Fruit fly (Drosophila melanogaster) whole organism, embryonic: ENCODE measurements around the gene OtopLb.

ENCODE experiments used
- CG15073 ChIP-seq: fragments of 200-800 bp; sonication (Bioruptor generic); optimal IDR thresholded peaks from 2 replicates; lab custom pipeline; 2016; ENCODE audit warnings: missing biosample characterization, missing genetic modification characterization
- eve ChIP-seq, 2 experiments: fragments of >200 bp; optimal IDR thresholded peaks; 2 replicates each; lab custom pipeline; 2017; ENCODE audit warnings: missing biosample characterization in 2 of 2, missing genetic modification characterization in 2 of 2
- seq ChIP-seq: fragments of 200-800 bp; sonication (Bioruptor generic); IDR thresholded peaks from 2 replicates; pipeline ENCODE4 v1.3.6; 2022; ENCODE audit warnings: missing biosample characterization, missing genetic modification characterization

DNA sequence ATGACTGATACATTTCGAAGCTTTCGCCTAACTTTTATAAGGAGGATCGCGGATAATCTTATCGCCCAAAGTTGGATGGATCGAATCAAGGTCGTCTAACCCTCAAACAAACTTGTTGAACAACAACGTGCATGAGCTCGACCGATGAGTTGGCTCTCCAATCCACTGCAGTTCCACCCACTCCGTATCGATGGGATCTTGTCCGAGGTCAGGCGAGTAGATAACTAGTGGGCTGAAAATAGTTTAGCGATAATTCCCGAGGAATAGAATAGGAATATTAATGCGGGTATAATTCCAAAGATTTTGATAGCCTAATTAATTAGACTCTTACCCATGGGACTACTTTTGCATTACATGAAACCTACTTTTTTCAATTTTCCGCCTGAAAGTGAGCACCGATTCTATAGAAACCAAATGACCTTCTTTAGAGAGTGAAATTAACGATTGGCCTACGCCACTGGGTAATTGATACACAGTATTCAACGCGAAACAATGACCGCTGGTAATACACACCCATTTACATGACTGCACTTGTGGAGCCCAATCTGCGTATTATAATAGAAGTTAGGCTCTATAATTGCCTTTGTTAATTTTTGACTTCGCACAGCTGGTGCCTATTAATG, 13.5 kb upstream of the OtopLb start:
- TF ChIP-seq eve (GFP tag; optimal IDR thresholded peaks at IDR 0.05; lab: Kevin White, UChicago) (no peak), seq (no peak), CG15073 (no peak)
